Worm (Caenorhabditis elegans) whole organism, L4 larva: ENCODE results near the gene mcat-1.

Source experiments
- F26F4.8 ChIP-seq: fragments of 200-800 bp; sonication (Bioruptor generic); conservative IDR thresholded peaks from 2 replicates; pipeline ENCODE4 v1.3.6; 2022; ENCODE audit warnings: missing genetic modification characterization, missing compliant biosample characterization
- Y105C5A.15 ChIP-seq: fragments of 200-800 bp; sonication (Bioruptor generic); IDR thresholded peaks from 2 replicates; pipeline ENCODE4 v1.3.6; 2022; ENCODE audit warnings: missing genetic modification characterization, missing compliant biosample characterization
- Y48G9A.11 ChIP-seq: fragments of 200-800 bp; sonication (Bioruptor generic); IDR thresholded peaks from 2 replicates; pipeline ENCODE4 v1.3.6; 2022; ENCODE audit warnings: missing genetic modification reagents, missing genetic modification characterization, missing compliant biosample characterization
- Y5F2A.4 ChIP-seq: fragments of 200-800 bp; sonication (Bioruptor generic); optimal IDR thresholded peaks from 2 replicates; lab custom pipeline; 2018; ENCODE audit warnings: mild to moderate bottlenecking, missing genetic modification characterization, missing compliant biosample characterization
- ZK546.5 ChIP-seq, 2 experiments: sonication (generic microtip); optimal IDR thresholded peaks; 2 replicates each; lab custom pipeline; 2017; ENCODE audit warnings: missing biosample characterization in 2 of 2, missing genetic modification characterization in 2 of 2
- aha-1 ChIP-seq: fragments of 150-350 bp; peaks from one replicate; lab custom pipeline; 2014; ENCODE audit warnings: missing biosample characterization, missing genetic modification characterization
- ceh-28 ChIP-seq: fragments of 150-350 bp; optimal IDR thresholded peaks from 2 replicates; lab custom pipeline; 2014; ENCODE audit warnings: missing biosample characterization, missing genetic modification reagents, missing genetic modification characterization
- ceh-62 ChIP-seq: sonication (generic microtip); optimal IDR thresholded peaks from 2 replicates; lab custom pipeline; 2017; ENCODE audit warnings: missing biosample characterization, missing genetic modification characterization
- ceh-82 ChIP-seq: sonication (generic microtip); optimal IDR thresholded peaks from 2 replicates; lab custom pipeline; 2017; ENCODE audit warnings: missing biosample characterization, missing genetic modification characterization
- cey-2 ChIP-seq: sonication (generic microtip); optimal IDR thresholded peaks from 3 replicates; lab custom pipeline; 2017; ENCODE audit warnings: missing genetic modification characterization, mild to moderate bottlenecking, missing compliant biosample characterization, antibody characterized with exemption, borderline replicate concordance; ENCODE audit not compliant: insufficient read depth
- daf-16 ChIP-seq, 3 experiments: sonication (generic microtip); optimal IDR thresholded peaks; 2 replicates each; lab custom pipeline; 2016 to 2017; ENCODE audit warnings: missing genetic modification characterization in 3 of 3, missing genetic modification reagents in 3 of 3, mild to moderate bottlenecking in 2 of 3, missing compliant biosample characterization in 2 of 3, missing biosample characterization in 1 of 3, moderate library complexity in 1 of 3
- dmd-8 ChIP-seq: fragments of 200-800 bp; sonication (Bioruptor generic); IDR thresholded peaks from 2 replicates; pipeline ENCODE4 v1.3.6; 2022; ENCODE audit warnings: missing genetic modification characterization, missing compliant biosample characterization
- dmd-9 ChIP-seq: fragments of 200-800 bp; sonication (Bioruptor generic); IDR thresholded peaks from 2 replicates; pipeline ENCODE4 v1.3.6; 2022; ENCODE audit warnings: missing genetic modification reagents, missing genetic modification characterization, missing compliant biosample characterization
- duxl-1 ChIP-seq: sonication (generic microtip); optimal IDR thresholded peaks from 2 replicates; lab custom pipeline; 2016; ENCODE audit warnings: mild to moderate bottlenecking, missing genetic modification characterization, moderate library complexity, missing compliant biosample characterization; ENCODE audit not compliant: poor library complexity
- dve-1 ChIP-seq: sonication (generic microtip); optimal IDR thresholded peaks from 2 replicates; lab custom pipeline; 2017; ENCODE audit warnings: antibody characterized with exemption, mild to moderate bottlenecking, missing genetic modification characterization, missing compliant biosample characterization; ENCODE audit not compliant: insufficient read depth
- hlh-11 ChIP-seq: fragments of 200-800 bp; sonication (Bioruptor generic); optimal IDR thresholded peaks from 2 replicates; lab custom pipeline; 2018; ENCODE audit warnings: mild to moderate bottlenecking, missing genetic modification characterization, missing compliant biosample characterization
- hlh-30 ChIP-seq: sonication (generic microtip); optimal IDR thresholded peaks from 2 replicates; lab custom pipeline; 2017; ENCODE audit warnings: antibody characterized with exemption, mild to moderate bottlenecking, missing genetic modification characterization, missing compliant biosample characterization; ENCODE audit not compliant: insufficient read depth
- lim-7 ChIP-seq: fragments of 200-800 bp; sonication (Bioruptor generic); IDR thresholded peaks from 2 replicates; pipeline ENCODE4 v1.3.6; 2022; ENCODE audit warnings: missing genetic modification characterization, missing compliant biosample characterization
- mxl-2 ChIP-seq: fragments of 200-800 bp; sonication (Bioruptor generic); conservative IDR thresholded peaks from 2 replicates; pipeline ENCODE4 v1.3.6; 2022; ENCODE audit warnings: missing genetic modification reagents, missing genetic modification characterization, missing compliant biosample characterization
- nhr-25 ChIP-seq: sonication (generic microtip); optimal IDR thresholded peaks from 2 replicates; lab custom pipeline; 2017; ENCODE audit warnings: missing genetic modification characterization, mild to moderate bottlenecking, missing compliant biosample characterization, antibody characterized with exemption, moderate library complexity, borderline replicate concordance; ENCODE audit not compliant: insufficient read depth
- nhr-28 ChIP-seq: fragments of 150-350 bp; optimal IDR thresholded peaks from 2 replicates; lab custom pipeline; 2014; ENCODE audit warnings: missing biosample characterization, missing genetic modification characterization
- nhr-6 ChIP-seq: fragments of 150-350 bp; optimal IDR thresholded peaks from 2 replicates; lab custom pipeline; 2014; ENCODE audit warnings: missing biosample characterization, missing genetic modification characterization
- php-3 ChIP-seq: fragments of 200-800 bp; sonication (Bioruptor generic); IDR thresholded peaks from 2 replicates; pipeline ENCODE4 v1.3.6; 2022; ENCODE audit warnings: missing genetic modification reagents, missing genetic modification characterization, missing compliant biosample characterization
- pqm-1 ChIP-seq: sonication (generic microtip); optimal IDR thresholded peaks from 2 replicates; lab custom pipeline; 2017; ENCODE audit warnings: missing biosample characterization, missing genetic modification characterization
- rbr-2 ChIP-seq: sonication (generic microtip); optimal IDR thresholded peaks from 2 replicates; lab custom pipeline; 2016; ENCODE audit warnings: missing genotype, missing genetic modification characterization, missing compliant biosample characterization
- skn-1 ChIP-seq: fragments of 150-350 bp; optimal IDR thresholded peaks from 2 replicates; lab custom pipeline; 2014; ENCODE audit warnings: missing biosample characterization, missing genetic modification characterization
- spr-1 ChIP-seq: sonication (generic microtip); optimal IDR thresholded peaks from 2 replicates; lab custom pipeline; 2016; ENCODE audit warnings: mild to moderate bottlenecking, missing genetic modification characterization, missing compliant biosample characterization
- unc-130 ChIP-seq: sonication (generic microtip); optimal IDR thresholded peaks from 2 replicates; lab custom pipeline; 2016; ENCODE audit warnings: missing genetic modification reagents, missing genetic modification characterization, missing compliant biosample characterization
- unc-62 ChIP-seq, 3 experiments: fragments of 150-350 bp in 1 of 3; sonication (generic microtip); optimal IDR thresholded peaks in 2 of 3; peaks in 1 of 3; 1 replicate in 1 of 3; 2 replicates in 2 of 3; lab custom pipeline; 2014 to 2017; ENCODE audit warnings: missing biosample characterization in 3 of 3, missing genetic modification characterization in 3 of 3, missing genetic modification reagents in 3 of 3, missing genotype in 1 of 3
- zfp-3 ChIP-seq: fragments of 200-800 bp; sonication (Bioruptor generic); conservative IDR thresholded peaks from 2 replicates; pipeline ENCODE4 v1.3.6; 2022; ENCODE audit warnings: missing genetic modification reagents, missing genetic modification characterization, missing compliant biosample characterization
- zip-11 ChIP-seq: fragments of 200-800 bp; sonication (Bioruptor generic); IDR thresholded peaks from 2 replicates; pipeline ENCODE4 v1.3.6; 2022; ENCODE audit warnings: missing genetic modification characterization, missing compliant biosample characterization
- zip-2 ChIP-seq: fragments of 150-350 bp; optimal IDR thresholded peaks from 2 replicates; lab custom pipeline; 2014; ENCODE audit warnings: missing biosample characterization, missing genetic modification characterization

Gene mcat-1

ce11 chrII:124904-125303, 33.6 kb upstream of the mcat-1 start, which contains the start of gene nmur-2:
Gene nmur-2, minus strand, starts transcription at chrII:125004.
- TF ChIP-seq spr-1 (tag; lab: Kevin White, UChicago) = no peak
- no peak for TF ChIP-seq Y105C5A.15 (GFP tag; lab: Robert Waterston, UW)
- TF ChIP-seq lim-7 = no peak
- no peak for TF ChIP-seq dve-1 (tag; lab: Kevin White, UChicago)
- no peak for TF ChIP-seq skn-1 (tag; lab: Kevin White, UChicago)
- no peak for TF ChIP-seq unc-130
- TF ChIP-seq ZK546.5 (tag; optimal IDR thresholded peaks at IDR 0.05; lab: Kevin White, UChicago) = no peak
- TF ChIP-seq, all 104 proteins: peak for 0

- TF ChIP-seq zip-11 (GFP tag; lab: Robert Waterston, UW) (no peak), Y48G9A.11 (GFP tag; lab: Robert Waterston, UW) (no peak), cey-2 (tag; lab: Kevin White, UChicago) (no peak), dmd-8 (GFP tag; lab: Robert Waterston, UW) (no peak), skn-1 (tag; lab: Kevin White, UChicago) (no peak), nhr-25 (tag; lab: Kevin White, UChicago) (no peak), ceh-28 (tag; lab: Kevin White, UChicago) (no peak), daf-16 (GFP tag; optimal IDR thresholded peaks at IDR 0.05; lab: Kevin White, UChicago) (no peak), daf-16 (tag; optimal IDR thresholded peaks at IDR 0.05; lab: Kevin White, UChicago) (peak; percentile 47), zip-2 (tag; lab: Kevin White, UChicago) (no peak), ZK546.5 (tag; optimal IDR thresholded peaks at IDR 0.05; lab: Kevin White, UChicago) (no peak), nhr-28 (tag; lab: Kevin White, UChicago) (peak; percentile 78), mxl-2 (no peak), zfp-3 (GFP tag; lab: Robert Waterston, UW) (no peak), nhr-6 (peak; percentile 0), duxl-1 (tag; lab: Kevin White, UChicago) (no peak), pqm-1 (tag; lab: Kevin White, UChicago) (peak; percentile 79), dmd-9 (GFP tag; lab: Robert Waterston, UW) (no peak), ceh-62 (tag; lab: Kevin White, UChicago) (no peak), ceh-82 (tag; lab: Kevin White, UChicago) (no peak), Y5F2A.4 (GFP tag; lab: Kevin White, UChicago) (no peak)
Observed at ce11 chrII:122494-122893, 31.2 kb upstream of the mcat-1 start.

- no peak for TF ChIP-seq rbr-2 (tag; lab: Kevin White, UChicago)
- peak; percentile 39 for TF ChIP-seq hlh-30 (tag; lab: Kevin White, UChicago)
- TF ChIP-seq hlh-11 (tag; lab: Kevin White, UChicago) = peak; percentile 11
- peak; percentile 9 for TF ChIP-seq nhr-28 (tag; lab: Kevin White, UChicago)
- TF ChIP-seq dve-1 (tag; lab: Kevin White, UChicago) = peak; percentile 15
- no peak for TF ChIP-seq cey-2 (tag; lab: Kevin White, UChicago)
- TF ChIP-seq zfp-3 (GFP tag; lab: Robert Waterston, UW) = no peak
- TF ChIP-seq aha-1 (tag; lab: Kevin White, UChicago) = peak; percentile 31
- no peak for TF ChIP-seq php-3
Observed at ce11 chrII:122008-122407, 30.7 kb upstream of the mcat-1 start.

- TF ChIP-seq unc-62 (GFP tag; optimal IDR thresholded peaks at IDR 0.05 in 1 of 2; lab: Kevin White, UChicago) (peak in 1 of 2 experiments; percentile 70), unc-62 (tag; optimal IDR thresholded peaks at IDR 0.05; lab: Kevin White, UChicago) (no peak), F26F4.8 (GFP tag; lab: Robert Waterston, UW) (no peak)
Observed at ce11 chrII:121121-121520, 29.8 kb upstream of the mcat-1 start, which contains the start of gene K10B4.3. Gene K10B4.3, minus strand, starts transcription at chrII:121221.
